Worm (Caenorhabditis elegans) whole organism, L2 larva: ENCODE data around the gene C04C3.6.

Source experiments
- lin-11 ChIP-seq: fragments of 150-350 bp; sonication (generic microtip); optimal IDR thresholded peaks from 2 replicates; lab custom pipeline; 2014; ENCODE audit warnings: missing biosample characterization, missing genetic modification characterization, inconsistent platforms, mixed read lengths
- lsy-2 ChIP-seq, 2 experiments: fragments of 150-350 bp in 1 of 2; sonication (generic microtip) in 1 of 2; optimal IDR thresholded peaks; 2 replicates each; lab custom pipeline; 2014 to 2017; ENCODE audit warnings: missing biosample characterization in 2 of 2, missing genetic modification characterization in 2 of 2
- nhr-11 ChIP-seq: fragments of 150-350 bp; optimal IDR thresholded peaks from 2 replicates; lab custom pipeline; 2014; ENCODE audit warnings: missing biosample characterization, missing genetic modification characterization

- TF ChIP-seq lsy-2 (tag; optimal IDR thresholded peaks at IDR 0.05; lab: Kevin White, UChicago): no peak
- TF ChIP-seq lin-11 (tag; lab: Kevin White, UChicago): no peak
- TF ChIP-seq nhr-11 (tag; lab: Kevin White, UChicago): no peak
These were observed 24.3 kb downstream of the C04C3.6 start for ce11 chrIV:3398078-3398477.
